Worm (Caenorhabditis elegans): ENCODE results near the gene srbc-19.

DNA sequence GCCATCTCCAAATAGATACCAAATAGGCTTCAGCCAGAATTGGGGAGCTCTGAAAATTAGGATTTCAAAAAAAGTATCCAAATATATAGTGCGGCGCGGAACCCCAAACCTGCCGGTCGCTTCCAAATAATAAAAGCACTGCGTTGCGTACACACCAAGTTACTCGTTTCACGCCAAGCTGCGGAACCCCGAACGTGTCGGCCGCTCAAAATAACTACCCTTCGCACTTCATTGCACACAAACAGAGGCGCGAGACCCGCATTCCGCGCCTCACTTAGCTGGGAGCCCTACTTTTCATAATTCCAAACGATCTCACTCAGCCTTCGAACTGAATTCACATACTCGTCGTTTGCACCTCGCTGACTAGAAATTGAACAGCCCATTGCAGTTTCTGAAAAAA is 33.0 kb upstream of the srbc-19 start:
- TF ChIP-seq lsy-2 (tag; optimal IDR thresholded peaks at IDR 0.05) (no peak), nhr-11 (tag; optimal IDR thresholded peaks at IDR 0.05) (no peak), nhr-76 (tag; optimal IDR thresholded peaks at IDR 0.05) (no peak), unc-62 (GFP tag; optimal IDR thresholded peaks at IDR 0.05) (no peak), pqm-1 (tag; optimal IDR thresholded peaks at IDR 0.05) (no peak)

Data from whole organism, L1 larva.